Fruit fly (Drosophila melanogaster) whole organism, embryonic: ENCODE measurements around the gene CG5390.

Experiments used
- Antp ChIP-seq: fragments of 200-800 bp; sonication (Bioruptor generic); optimal IDR thresholded peaks from 3 replicates; lab custom pipeline; 2016; ENCODE audit warnings: missing biosample characterization, missing genetic modification characterization
- Atf3 ChIP-seq: fragments of 200-800 bp; sonication (Bioruptor generic); optimal IDR thresholded peaks from 3 replicates; lab custom pipeline; 2016; ENCODE audit warnings: missing biosample characterization, missing genetic modification characterization
- Awh ChIP-seq: fragments of 200-800 bp; sonication (Bioruptor generic); IDR thresholded peaks from 2 replicates; pipeline ENCODE4, ENCODE4 v1.3.6; 2022; ENCODE audit warnings: missing biosample characterization, missing genetic modification characterization
- CG18262 ChIP-seq: fragments of 200-800 bp; optimal IDR thresholded peaks from 3 replicates; lab custom pipeline; 2019; ENCODE audit warnings: missing biosample characterization, mild to moderate bottlenecking, missing genetic modification characterization, moderate library complexity
- CG6854 ChIP-seq: fragments of 200-800 bp; sonication (Bioruptor generic); optimal IDR thresholded peaks from 3 replicates; lab custom pipeline; 2017; ENCODE audit warnings: missing biosample characterization, mild to moderate bottlenecking, missing genetic modification characterization
- ftz-f1 ChIP-seq: fragments of 200-800 bp; sonication (Bioruptor generic); optimal IDR thresholded peaks from 2 replicates; lab custom pipeline; 2016; ENCODE audit warnings: missing biosample characterization, missing genetic modification characterization
- sens ChIP-seq: fragments of 200-800 bp; sonication (Bioruptor generic); peaks from one replicate; lab custom pipeline; 2016; ENCODE audit warnings: missing biosample characterization, missing genetic modification characterization

DNA sequence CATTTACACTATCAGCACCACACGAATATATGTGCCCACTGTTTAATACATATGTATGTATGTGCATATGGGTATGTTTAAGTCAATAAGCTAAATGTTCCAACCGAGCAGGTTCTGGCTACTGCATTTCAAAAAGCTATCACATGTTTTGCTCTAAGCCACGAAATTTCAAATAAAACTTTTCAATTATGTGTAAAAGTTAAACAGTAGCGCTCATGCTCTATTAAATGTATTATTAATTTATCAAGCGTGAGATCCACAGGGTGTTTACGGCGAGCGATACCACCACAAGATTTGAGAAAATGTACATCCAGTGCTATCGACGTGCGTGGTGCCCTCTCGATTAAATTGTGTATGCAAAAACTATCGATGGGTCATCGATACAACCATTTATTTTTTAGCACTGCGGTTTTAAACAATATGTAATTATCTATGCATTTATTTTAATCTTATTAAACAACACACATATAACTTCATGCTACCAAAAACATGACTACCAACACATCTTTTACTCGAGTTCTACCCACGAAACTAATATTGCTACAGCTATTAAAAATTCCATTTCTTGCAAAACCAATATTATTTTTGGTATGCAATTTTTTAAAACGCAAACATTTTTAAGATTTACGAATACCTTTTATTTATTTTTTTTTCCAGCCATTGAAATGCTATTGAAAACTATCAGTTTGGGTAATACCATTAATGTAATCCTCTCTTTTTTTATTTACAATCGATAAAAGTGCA lies 45.5 kb downstream of the CG5390 start, which contains the start of gene Pten:
- no peak for TF ChIP-seq Antp
- peak; percentile 84 for TF ChIP-seq CG18262
- TF ChIP-seq sens (GFP tag; lab: Kevin White, UChicago): peak; percentile 96
- peak; percentile 54; the same call in 1 of the 2 replicates for TF ChIP-seq Awh (GFP tag; lab: Robert Waterston, UW)
- peak; percentile 5 for TF ChIP-seq CG6854
- TF ChIP-seq ftz-f1: no peak
- TF ChIP-seq Atf3 (GFP tag; lab: Kevin White, UChicago): peak; percentile 68
